Fruit fly (Drosophila melanogaster) S2 (cell line): Measurements from ENCODE around the gene CG14329.
A peak's percentile ranks its signal among the peaks of the same experiment; 100 is the strongest.

Experiments used
- CG8478 ChIP-seq: fragments of >200 bp; optimal IDR thresholded peaks from 2 replicates; lab custom pipeline; 2018
- CTCF ChIP-seq, 2 experiments: fragments of >200 bp; optimal IDR thresholded peaks; 2 replicates each; lab custom pipeline; 2018

The CG14329 gene

dm6 chr3R:17609059-17609458, at the start of gene CG14329:
Gene CG14329 (plus strand): TSS chr3R:17609359.
- TF ChIP-seq CTCF (optimal IDR thresholded peaks at IDR 0.05; lab: Kevin White, UChicago), result no peak
- no peak for TF ChIP-seq CG8478 (lab: Kevin White, UChicago)

- no peak for TF ChIP-seq CTCF (optimal IDR thresholded peaks at IDR 0.05; lab: Kevin White, UChicago)
Observed at dm6 chr3R:17561175-17561574, 48.0 kb upstream of the CG14329 start.

- TF ChIP-seq CTCF (optimal IDR thresholded peaks at IDR 0.05; lab: Kevin White, UChicago), result no peak
- no peak for TF ChIP-seq CG8478 (lab: Kevin White, UChicago)
Observed at dm6 chr3R:17564837-17565236, 44.3 kb upstream of the CG14329 start.

dm6 chr3R:17566619-17567489, 42.3 kb upstream of the CG14329 start:
- TF ChIP-seq CG8478 (lab: Kevin White, UChicago) (no peak), CTCF (optimal IDR thresholded peaks at IDR 0.05; lab: Kevin White, UChicago) (no peak)

dm6 chr3R:17583658-17584460, 25.3 kb upstream of the CG14329 start:
- no peak for TF ChIP-seq CG8478 (lab: Kevin White, UChicago)
- no peak for TF ChIP-seq CTCF (optimal IDR thresholded peaks at IDR 0.05; lab: Kevin White, UChicago)

dm6 chr3R:17588805-17589204, 20.4 kb upstream of the CG14329 start:
- TF ChIP-seq CTCF (optimal IDR thresholded peaks at IDR 0.05; lab: Kevin White, UChicago), result no peak
- TF ChIP-seq CG8478 (lab: Kevin White, UChicago), result no peak

- TF ChIP-seq CG8478 (lab: Kevin White, UChicago) (no peak), CTCF (optimal IDR thresholded peaks at IDR 0.05; lab: Kevin White, UChicago) (no peak)
Observed at dm6 chr3R:17591831-17592230, 17.3 kb upstream of the CG14329 start.

- TF ChIP-seq CG8478 (lab: Kevin White, UChicago), result no peak
- no peak for TF ChIP-seq CTCF (optimal IDR thresholded peaks at IDR 0.05; lab: Kevin White, UChicago)
Observed at dm6 chr3R:17593470-17593869, 15.7 kb upstream of the CG14329 start.

- TF ChIP-seq CTCF (optimal IDR thresholded peaks at IDR 0.05; lab: Kevin White, UChicago), result no peak
- TF ChIP-seq CG8478 (lab: Kevin White, UChicago), result no peak
Observed at dm6 chr3R:17594086-17594485, 15.1 kb upstream of the CG14329 start, which contains the start of gene Sgs5bis. Gene Sgs5bis (plus strand): TSS chr3R:17594386.

dm6 chr3R:17595084-17595483, 14.1 kb upstream of the CG14329 start, which contains the start of gene Sgs5:
Gene Sgs5 (plus strand): TSS chr3R:17595362.
- TF ChIP-seq CG8478 (lab: Kevin White, UChicago) (no peak), CTCF (optimal IDR thresholded peaks at IDR 0.05; lab: Kevin White, UChicago) (no peak)

- TF ChIP-seq CG8478 (lab: Kevin White, UChicago) (no peak), CTCF (optimal IDR thresholded peaks at IDR 0.05; lab: Kevin White, UChicago) (no peak)
Observed at dm6 chr3R:17596236-17596635, 12.9 kb upstream of the CG14329 start, which contains the start of gene CG7606. Gene CG7606 (plus strand): TSS chr3R:17596536.

dm6 chr3R:17599695-17600094, 9.5 kb upstream of the CG14329 start:
- no peak for TF ChIP-seq CTCF (optimal IDR thresholded peaks at IDR 0.05; lab: Kevin White, UChicago)
- TF ChIP-seq CG8478 (lab: Kevin White, UChicago), result no peak

dm6 chr3R:17601866-17602265, 7.3 kb upstream of the CG14329 start:
- TF ChIP-seq CG8478 (lab: Kevin White, UChicago) (no peak), CTCF (optimal IDR thresholded peaks at IDR 0.05; lab: Kevin White, UChicago) (no peak)

dm6 chr3R:17602974-17603373, 6.2 kb upstream of the CG14329 start:
- no peak for TF ChIP-seq CG8478 (lab: Kevin White, UChicago)
- no peak for TF ChIP-seq CTCF (optimal IDR thresholded peaks at IDR 0.05; lab: Kevin White, UChicago)

- TF ChIP-seq CG8478 (lab: Kevin White, UChicago) (no peak), CTCF (optimal IDR thresholded peaks at IDR 0.05; lab: Kevin White, UChicago) (peak in 1 of 2 experiments; percentile 23)
Observed at dm6 chr3R:17603717-17604116, 5.4 kb upstream of the CG14329 start.
